Worm (Caenorhabditis elegans): ENCODE results near the gene nspg-9.

Gene nspg-9

DNA sequence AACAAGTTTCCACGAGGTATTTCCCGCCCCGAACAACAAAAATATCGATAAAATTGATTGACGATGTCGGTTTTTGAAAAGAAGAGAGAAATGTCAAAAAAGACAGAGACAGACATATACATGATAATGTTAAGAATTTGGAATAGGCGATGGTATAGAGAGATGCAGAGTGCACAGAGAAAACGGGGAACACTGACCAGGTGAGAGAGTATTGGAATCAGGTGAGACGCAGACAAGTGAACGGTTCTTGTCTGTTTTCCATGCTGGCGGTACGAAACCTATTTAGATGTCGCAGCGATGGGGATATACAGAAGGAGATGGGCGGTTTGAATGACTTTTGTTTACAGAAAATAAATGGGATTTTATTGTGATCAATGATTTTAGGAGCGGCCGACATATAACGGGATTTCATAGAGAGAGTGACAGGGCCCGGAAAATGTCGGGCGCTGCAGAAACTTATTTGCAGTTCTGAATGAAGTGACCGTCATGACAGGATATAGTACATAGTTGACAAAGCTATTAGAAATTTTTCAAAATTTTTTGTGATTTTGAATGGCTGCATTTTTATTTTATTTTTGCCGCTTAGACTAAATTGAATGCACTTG lies 11.4 kb upstream of the nspg-9 start:
- TF ChIP-seq tbx-2 (tag; optimal IDR thresholded peaks at IDR 0.05), result no peak
- TF ChIP-seq zag-1 (tag; optimal IDR thresholded peaks at IDR 0.05), result no peak
- peak in 1 of 3 experiments; percentile 15 for TF ChIP-seq elt-3 (tag; optimal IDR thresholded peaks at IDR 0.05)
- TF ChIP-seq mml-1 (tag; optimal IDR thresholded peaks at IDR 0.05), result no peak
- no peak for TF ChIP-seq sea-2 (GFP tag; optimal IDR thresholded peaks at IDR 0.05)
- TF ChIP-seq ama-1 (optimal IDR thresholded peaks at IDR 0.05), result no peak
- TF ChIP-seq ceh-82 (tag; optimal IDR thresholded peaks at IDR 0.05), result no peak
- no peak for TF ChIP-seq lin-15B (tag; optimal IDR thresholded peaks at IDR 0.05)
- no peak for TF ChIP-seq ztf-11 (tag; optimal IDR thresholded peaks at IDR 0.05)
- TF ChIP-seq ceh-28 (tag; optimal IDR thresholded peaks at IDR 0.05), result peak; percentile 21
- no peak for TF ChIP-seq daf-12 (tag; optimal IDR thresholded peaks at IDR 0.05)
- no peak for TF ChIP-seq ZK546.5 (tag; optimal IDR thresholded peaks at IDR 0.05)
- TF ChIP-seq hmg-11 (tag; optimal IDR thresholded peaks at IDR 0.05), result peak; percentile 62
- TF ChIP-seq unc-39 (tag; optimal IDR thresholded peaks at IDR 0.05), result no peak
- TF ChIP-seq nhr-23 (tag; optimal IDR thresholded peaks at IDR 0.05), result peak; percentile 42
- no peak for TF ChIP-seq skn-1 (tag; optimal IDR thresholded peaks at IDR 0.05)
- no peak for TF ChIP-seq ceh-16 (tag; optimal IDR thresholded peaks at IDR 0.05)
- no peak for TF ChIP-seq nhr-77 (tag; optimal IDR thresholded peaks at IDR 0.05)
- TF ChIP-seq nhr-76 (tag; optimal IDR thresholded peaks at IDR 0.05), result no peak
- no peak for TF ChIP-seq egl-5 (tag; optimal IDR thresholded peaks at IDR 0.05)
- TF ChIP-seq unc-62 (GFP tag; optimal IDR thresholded peaks at IDR 0.05), result no peak
- TF ChIP-seq pqm-1 (tag; optimal IDR thresholded peaks at IDR 0.05), result no peak
- peak; percentile 94 for TF ChIP-seq snpc-4 (tag; optimal IDR thresholded peaks at IDR 0.05)
- TF ChIP-seq R02D3.7 (tag; optimal IDR thresholded peaks at IDR 0.05), result no peak
- TF ChIP-seq egl-27 (tag; optimal IDR thresholded peaks at IDR 0.05), result no peak
- TF ChIP-seq mdl-1 (tag; optimal IDR thresholded peaks at IDR 0.05), result no peak
- no peak for TF ChIP-seq fos-1 (tag; optimal IDR thresholded peaks at IDR 0.05)
- no peak for TF ChIP-seq aly-2 (tag; optimal IDR thresholded peaks at IDR 0.05)
- no peak for TF ChIP-seq ztf-4 (tag; optimal IDR thresholded peaks at IDR 0.05)
- no peak for TF ChIP-seq jun-1 (tag; optimal IDR thresholded peaks at IDR 0.05)
- no peak for TF ChIP-seq lin-39 (tag; optimal IDR thresholded peaks at IDR 0.05)
- no peak for TF ChIP-seq nhr-67 (tag; optimal IDR thresholded peaks at IDR 0.05)
- no peak for TF ChIP-seq pha-4 (tag; optimal IDR thresholded peaks at IDR 0.05)
- no peak for TF ChIP-seq lsy-12 (tag; optimal IDR thresholded peaks at IDR 0.05)
- peak; percentile 21 for TF ChIP-seq elt-2 (tag; optimal IDR thresholded peaks at IDR 0.05)
- no peak for TF ChIP-seq nhr-28 (tag; optimal IDR thresholded peaks at IDR 0.05)
- no peak for TF ChIP-seq fkh-2 (tag; optimal IDR thresholded peaks at IDR 0.05)
- TF ChIP-seq nhr-43 (tag; optimal IDR thresholded peaks at IDR 0.05; ENCODE audit: poor library complexity, severe bottlenecking), result peak; percentile 56
- TF ChIP-seq nfya-1 (tag; optimal IDR thresholded peaks at IDR 0.05; ENCODE audit: insufficient read depth), result peak; percentile 1
- TF ChIP-seq nhr-237 (tag; optimal IDR thresholded peaks at IDR 0.05), result no peak
- peak; percentile 30 for TF ChIP-seq nhr-25 (tag; optimal IDR thresholded peaks at IDR 0.05)

ce11 chrIV:14464065-14464567 lies 7.4 kb downstream of the nspg-9 start, which contains the start of gene dld-1:
Gene dld-1, plus strand, starts transcription at chrIV:14464517.
- peak; percentile 99 for TF ChIP-seq lin-15B (tag; optimal IDR thresholded peaks at IDR 0.05)
- peak in 2 of 3 experiments; percentile 12 to 46 for TF ChIP-seq elt-3 (tag; optimal IDR thresholded peaks at IDR 0.05)
- TF ChIP-seq nhr-67 (tag; optimal IDR thresholded peaks at IDR 0.05), result peak; percentile 50
- TF ChIP-seq snpc-4 (tag; optimal IDR thresholded peaks at IDR 0.05), result peak; percentile 92
- TF ChIP-seq unc-39 (tag; optimal IDR thresholded peaks at IDR 0.05), result no peak
- TF ChIP-seq ama-1 (optimal IDR thresholded peaks at IDR 0.05), result peak; percentile 65
- no peak for TF ChIP-seq fkh-2 (tag; optimal IDR thresholded peaks at IDR 0.05)
- TF ChIP-seq daf-12 (tag; optimal IDR thresholded peaks at IDR 0.05), result no peak
- peak; percentile 100 for TF ChIP-seq egl-5 (tag; optimal IDR thresholded peaks at IDR 0.05)
- TF ChIP-seq zag-1 (tag; optimal IDR thresholded peaks at IDR 0.05), result peak; percentile 34
- no peak for TF ChIP-seq nhr-237 (tag; optimal IDR thresholded peaks at IDR 0.05)
- peak; percentile 83 for TF ChIP-seq nhr-77 (tag; optimal IDR thresholded peaks at IDR 0.05)
- TF ChIP-seq sea-2 (GFP tag; optimal IDR thresholded peaks at IDR 0.05), result no peak
- TF ChIP-seq ztf-4 (tag; optimal IDR thresholded peaks at IDR 0.05), result no peak
- TF ChIP-seq nfya-1 (tag; optimal IDR thresholded peaks at IDR 0.05; ENCODE audit: insufficient read depth), result peak; percentile 99
- TF ChIP-seq ztf-11 (tag; optimal IDR thresholded peaks at IDR 0.05), result no peak
- no peak for TF ChIP-seq nhr-12 (tag; optimal IDR thresholded peaks at IDR 0.05)
- TF ChIP-seq jun-1 (tag; optimal IDR thresholded peaks at IDR 0.05), result peak; percentile 91
- TF ChIP-seq unc-62 (GFP tag; optimal IDR thresholded peaks at IDR 0.05), result peak; percentile 84
- TF ChIP-seq ceh-9 (tag; optimal IDR thresholded peaks at IDR 0.05), result no peak
- peak; percentile 97 for TF ChIP-seq nhr-25 (tag; optimal IDR thresholded peaks at IDR 0.05)
- TF ChIP-seq fkh-10 (GFP tag; optimal IDR thresholded peaks at IDR 0.05), result peak; percentile 93
- TF ChIP-seq ceh-28 (tag; optimal IDR thresholded peaks at IDR 0.05), result peak; percentile 94
- no peak for TF ChIP-seq nhr-28 (tag; optimal IDR thresholded peaks at IDR 0.05)
- peak; percentile 73 for TF ChIP-seq nhr-11 (tag; optimal IDR thresholded peaks at IDR 0.05)
- peak; percentile 51 for TF ChIP-seq ceh-16 (tag; optimal IDR thresholded peaks at IDR 0.05)
- peak; percentile 98 for TF ChIP-seq hmg-11 (tag; optimal IDR thresholded peaks at IDR 0.05)
- TF ChIP-seq skn-1 (tag; optimal IDR thresholded peaks at IDR 0.05), result peak; percentile 91
- TF ChIP-seq elt-2 (tag; optimal IDR thresholded peaks at IDR 0.05), result peak; percentile 68
- no peak for TF ChIP-seq fos-1 (tag; optimal IDR thresholded peaks at IDR 0.05)
- TF ChIP-seq tbx-2 (tag; optimal IDR thresholded peaks at IDR 0.05), result peak; percentile 64
- peak; percentile 99 for TF ChIP-seq nhr-23 (tag; optimal IDR thresholded peaks at IDR 0.05)
- TF ChIP-seq ZK546.5 (tag; optimal IDR thresholded peaks at IDR 0.05), result peak; percentile 18
- TF ChIP-seq nhr-43 (tag; optimal IDR thresholded peaks at IDR 0.05; ENCODE audit: poor library complexity, severe bottlenecking), result peak; percentile 89
- TF ChIP-seq mml-1 (tag; optimal IDR thresholded peaks at IDR 0.05), result no peak
- TF ChIP-seq nhr-76 (tag; optimal IDR thresholded peaks at IDR 0.05), result no peak
- peak; percentile 100 for TF ChIP-seq lin-39 (tag; optimal IDR thresholded peaks at IDR 0.05)
- peak; percentile 72 for TF ChIP-seq aly-2 (tag; optimal IDR thresholded peaks at IDR 0.05)
- TF ChIP-seq eor-1 (tag; optimal IDR thresholded peaks at IDR 0.05), result no peak
- TF ChIP-seq R02D3.7 (tag; optimal IDR thresholded peaks at IDR 0.05), result peak; percentile 99

Measured in whole organism, L3 larva.